Worm (Caenorhabditis elegans) whole organism, L2 larva: ENCODE measurements around the gene F01F1.11.

ENCODE experiments used
- ama-1 ChIP-seq: fragments of 150-350 bp; optimal IDR thresholded peaks from 2 replicates; lab custom pipeline; 2018; ENCODE audit warnings: inconsistent platforms
- lin-39 ChIP-seq: fragments of 150-350 bp; optimal IDR thresholded peaks from 2 replicates; lab custom pipeline; 2014; ENCODE audit warnings: missing biosample characterization, missing genetic modification reagents, missing genetic modification characterization
- lsy-2 ChIP-seq, 2 experiments: fragments of 150-350 bp in 1 of 2; sonication (generic microtip) in 1 of 2; optimal IDR thresholded peaks; 2 replicates each; lab custom pipeline; 2014 to 2017; ENCODE audit warnings: missing biosample characterization in 2 of 2, missing genetic modification characterization in 2 of 2
- unc-62 ChIP-seq: fragments of 150-350 bp; optimal IDR thresholded peaks from 2 replicates; lab custom pipeline; 2014; ENCODE audit warnings: missing biosample characterization, missing genetic modification reagents, missing genetic modification characterization

DNA sequence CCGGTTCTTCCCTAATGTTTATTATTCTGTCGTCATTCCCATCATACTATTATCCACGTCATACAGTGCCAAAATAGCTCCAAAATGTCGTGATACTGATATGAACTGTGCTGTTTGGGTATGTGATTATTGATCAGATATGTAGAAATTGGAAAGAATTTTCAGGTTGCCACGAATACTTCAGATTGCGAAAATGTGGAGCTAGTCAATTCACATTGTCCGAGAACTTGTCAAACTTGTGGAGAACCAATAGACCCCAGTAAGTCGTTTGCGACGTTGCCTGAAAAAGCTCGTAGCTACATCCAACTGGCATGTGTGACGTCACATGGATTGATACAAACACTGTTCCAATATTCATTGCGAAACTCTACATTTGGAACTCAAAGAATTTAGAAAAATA is 12.8 kb upstream of the F01F1.11 start:
- no peak for TF ChIP-seq lsy-2 (tag; optimal IDR thresholded peaks at IDR 0.05; lab: Kevin White, UChicago)
- TF ChIP-seq ama-1 (lab: Kevin White, UChicago) = no peak
- no peak for TF ChIP-seq lin-39 (tag; lab: Kevin White, UChicago)
- no peak for TF ChIP-seq unc-62
